Fruit fly (Drosophila melanogaster) whole organism: ENCODE data around the gene Rpn9.

Source experiments
- EcR ChIP-seq, 2 experiments: fragments of >200 bp; optimal IDR thresholded peaks; 2 replicates each; lab custom pipeline; 2017; ENCODE audit warnings: missing biosample characterization in 2 of 2, missing genetic modification characterization in 2 of 2, missing genetic modification reagents in 2 of 2
- usp ChIP-seq: fragments of >200 bp; optimal IDR thresholded peaks from 2 replicates; lab custom pipeline; 2017; ENCODE audit warnings: missing biosample characterization, missing genetic modification characterization, mixed read lengths

dm6 chr3R:23694579-23695033 lies 38.7 kb downstream of the Rpn9 start, which contains the start of gene CG10254:
- TF ChIP-seq usp (GFP tag; lab: Kevin White, UChicago) (no peak), EcR (GFP tag; optimal IDR thresholded peaks at IDR 0.05; lab: Kevin White, UChicago) (no peak)
